Fruit fly (Drosophila melanogaster): ENCODE results near the gene CG32221.

Gene CG32221

dm6 chr3L:19790929-19791687 lies 43.4 kb upstream of the CG32221 start (continued):
- TF ChIP-seq Hand (GFP tag; optimal IDR thresholded peaks at IDR 0.05): no peak
- TF ChIP-seq NfI (GFP tag; optimal IDR thresholded peaks at IDR 0.05): peak; percentile 70
- TF ChIP-seq BtbVII (GFP tag; optimal IDR thresholded peaks at IDR 0.05): no peak
- no peak for TF ChIP-seq z (GFP tag; IDR thresholded peaks at IDR 0.05)
- peak; percentile 98 for TF ChIP-seq kah (GFP tag; optimal IDR thresholded peaks at IDR 0.05)
- no peak for TF ChIP-seq Hey (tag; optimal IDR thresholded peaks at IDR 0.05)
- TF ChIP-seq CG43689 (GFP tag; IDR thresholded peaks at IDR 0.05): no peak
- TF ChIP-seq CG31224 (GFP tag; IDR thresholded peaks at IDR 0.05): peak; percentile 59; the same call in 1 of the 2 replicates
- no peak; the same call in 1 of the 2 replicates for TF ChIP-seq amos (GFP tag; IDR thresholded peaks at IDR 0.05; ENCODE audit: partially characterized antibody)
- TF ChIP-seq CG1832 (GFP tag; optimal IDR thresholded peaks at IDR 0.05): no peak
- TF ChIP-seq CG3838 (GFP tag; optimal IDR thresholded peaks at IDR 0.05): peak; percentile 19
- peak; percentile 51 for TF ChIP-seq Antp (GFP tag; optimal IDR thresholded peaks at IDR 0.05)
- peak; percentile 48 for TF ChIP-seq CG17385 (GFP tag; optimal IDR thresholded peaks at IDR 0.05)
- TF ChIP-seq prd (optimal IDR thresholded peaks at IDR 0.05): no peak
- TF ChIP-seq prd (GFP tag; IDR thresholded peaks at IDR 0.05): peak; percentile 70; the same call in 2 of the 3 replicates
- TF ChIP-seq tx (GFP tag; optimal IDR thresholded peaks at IDR 0.05): peak; percentile 19
- peak; percentile 61 for TF ChIP-seq jumu (GFP tag; optimal IDR thresholded peaks at IDR 0.05)
- peak; percentile 61 for TF ChIP-seq CG10267 (tag; optimal IDR thresholded peaks at IDR 0.05)
- TF ChIP-seq lilli (GFP tag; optimal IDR thresholded peaks at IDR 0.05): peak; percentile 77
- no peak for TF ChIP-seq mld (GFP tag; IDR thresholded peaks at IDR 0.05; ENCODE audit: partially characterized antibody)
- TF ChIP-seq Opbp (GFP tag; IDR thresholded peaks at IDR 0.05; ENCODE audit: partially characterized antibody): peak; percentile 42; the same call in 1 of the 3 replicates
- no peak for TF ChIP-seq dati (GFP tag; IDR thresholded peaks at IDR 0.05)
- TF ChIP-seq CG4404 (GFP tag; IDR thresholded peaks at IDR 0.05): peak; percentile 31; the same call in 1 of the 2 replicates
- TF ChIP-seq Oli (tag; optimal IDR thresholded peaks at IDR 0.05): peak; percentile 74
- peak; percentile 59 for TF ChIP-seq HHEX (GFP tag; optimal IDR thresholded peaks at IDR 0.05)
- TF ChIP-seq Dip3 (GFP tag; optimal IDR thresholded peaks at IDR 0.05): peak; percentile 60
- TF ChIP-seq CG12155 (GFP tag; optimal IDR thresholded peaks at IDR 0.05): peak; percentile 64
- no peak for TF ChIP-seq fru (optimal IDR thresholded peaks at IDR 0.05)
- peak; percentile 66 for TF ChIP-seq tio (GFP tag; optimal IDR thresholded peaks at IDR 0.05)
- TF ChIP-seq CHES-1-like (GFP tag; optimal IDR thresholded peaks at IDR 0.05): peak; percentile 60
- TF ChIP-seq fu2 (GFP tag; optimal IDR thresholded peaks at IDR 0.05): peak; percentile 58
- peak; percentile 68 for TF ChIP-seq CG8924 (tag; optimal IDR thresholded peaks at IDR 0.05)
- TF ChIP-seq shn (GFP tag; optimal IDR thresholded peaks at IDR 0.05): peak; percentile 80
- peak; percentile 65 for TF ChIP-seq CG9215 (GFP tag; IDR thresholded peaks at IDR 0.05)
- no peak for TF ChIP-seq repo (GFP tag; optimal IDR thresholded peaks at IDR 0.05)
- no peak for TF ChIP-seq vnd (GFP tag; IDR thresholded peaks at IDR 0.05; ENCODE audit: partially characterized antibody)
- TF ChIP-seq CG14710 (tag; optimal IDR thresholded peaks at IDR 0.05): peak; percentile 62
- TF ChIP-seq dysf (GFP tag; IDR thresholded peaks at IDR 0.05): peak; percentile 46; the same call in 2 of the 3 replicates
- TF ChIP-seq CG5953 (GFP tag; IDR thresholded peaks at IDR 0.05): no peak
- no peak for TF ChIP-seq emc (GFP tag; optimal IDR thresholded peaks at IDR 0.05)
- TF ChIP-seq CG11093 (GFP tag; IDR thresholded peaks at IDR 0.05): no peak
- TF ChIP-seq hth (optimal IDR thresholded peaks at IDR 0.05): no peak
- peak; percentile 51; the same call in 2 of the 3 replicates for TF ChIP-seq CG7357 (GFP tag; IDR thresholded peaks at IDR 0.05)
- TF ChIP-seq usp (GFP tag; optimal IDR thresholded peaks at IDR 0.05): no peak
- peak; percentile 33; the same call in 1 of the 2 replicates for TF ChIP-seq sob (GFP tag; IDR thresholded peaks at IDR 0.05)
- peak; percentile 67 for TF ChIP-seq CG8944 (GFP tag; optimal IDR thresholded peaks at IDR 0.05)
- 0 out of 2 replicates have a peak, but pooled peaks have one; percentile 15 for TF ChIP-seq MBD-R2 (GFP tag; IDR thresholded peaks at IDR 0.05)
- TF ChIP-seq Mad (GFP tag; optimal IDR thresholded peaks at IDR 0.05): peak; percentile 66
- TF ChIP-seq Dbx (GFP tag; IDR thresholded peaks at IDR 0.05): peak; percentile 71
- no peak for TF ChIP-seq CG1024 (GFP tag; IDR thresholded peaks at IDR 0.05)
- peak; percentile 36; the same call in 1 of the 2 replicates for TF ChIP-seq Drgx (GFP tag; IDR thresholded peaks at IDR 0.05)
